Fruit fly (Drosophila melanogaster) whole organism, prepupa: Measurements from ENCODE around the gene MED24.

Source experiments
- Blimp-1 ChIP-seq: fragments of 200-800 bp; sonication (Bioruptor generic); optimal IDR thresholded peaks from 3 replicates; lab custom pipeline; 2017; ENCODE audit warnings: missing biosample characterization, missing genetic modification characterization, mild to moderate bottlenecking, moderate library complexity, missing genetic modification reagents
- CG10631 ChIP-seq: fragments of 200-800 bp; sonication (Bioruptor generic); optimal IDR thresholded peaks from 2 replicates; lab custom pipeline; 2016; ENCODE audit warnings: missing biosample characterization, missing genetic modification characterization
- CG10669 ChIP-seq: fragments of 200-800 bp; sonication (Bioruptor generic); optimal IDR thresholded peaks from 3 replicates; lab custom pipeline; 2018; ENCODE audit warnings: missing biosample characterization, mild to moderate bottlenecking, missing genetic modification characterization, moderate library complexity
- CG11902 ChIP-seq: fragments of 200-800 bp; sonication (Bioruptor generic); optimal IDR thresholded peaks from 3 replicates; lab custom pipeline; 2016; ENCODE audit warnings: missing biosample characterization, missing genetic modification characterization
- CG15336 ChIP-seq: fragments of 200-800 bp; sonication (Bioruptor generic); IDR thresholded peaks from 2 replicates; pipeline ENCODE4 v1.3.6; 2022; ENCODE audit warnings: missing biosample characterization, missing genetic modification characterization
- CG1621 ChIP-seq: fragments of 200-800 bp; sonication (Bioruptor generic); optimal IDR thresholded peaks from 3 replicates; lab custom pipeline; 2018; ENCODE audit warnings: missing biosample characterization, mild to moderate bottlenecking, missing genetic modification characterization
- CG16779 ChIP-seq: fragments of 200-800 bp; sonication (Bioruptor generic); optimal IDR thresholded peaks from 3 replicates; lab custom pipeline; 2017; ENCODE audit warnings: missing biosample characterization, mild to moderate bottlenecking, missing genetic modification characterization
- CG3032 ChIP-seq: fragments of 200-800 bp; optimal IDR thresholded peaks from 2 replicates; lab custom pipeline; 2019; ENCODE audit warnings: missing biosample characterization, mild to moderate bottlenecking, missing genetic modification characterization, moderate library complexity
- CG31627 ChIP-seq: fragments of 200-800 bp; sonication (Bioruptor generic); optimal IDR thresholded peaks from 3 replicates; lab custom pipeline; 2016; ENCODE audit warnings: missing biosample characterization, missing genetic modification characterization
- CG32006 ChIP-seq: fragments of 200-800 bp; sonication (Bioruptor generic); optimal IDR thresholded peaks from 3 replicates; lab custom pipeline; 2017; ENCODE audit warnings: missing biosample characterization, mild to moderate bottlenecking, missing genetic modification characterization
- CG6276 ChIP-seq: fragments of 200-800 bp; sonication (Bioruptor generic); optimal IDR thresholded peaks from 2 replicates; lab custom pipeline; 2017; ENCODE audit warnings: missing biosample characterization, mild to moderate bottlenecking, missing genetic modification characterization
- CG6792 ChIP-seq: fragments of 200-800 bp; sonication (Bioruptor generic); optimal IDR thresholded peaks from 3 replicates; lab custom pipeline; 2016; ENCODE audit warnings: missing biosample characterization, missing genetic modification characterization
- CG6808 ChIP-seq: fragments of 200-800 bp; sonication (Bioruptor generic); optimal IDR thresholded peaks from 3 replicates; lab custom pipeline; 2017; ENCODE audit warnings: missing biosample characterization, missing genetic modification characterization, mild to moderate bottlenecking, moderate library complexity, missing genetic modification reagents
- CG6854 ChIP-seq: fragments of 200-800 bp; sonication (Bioruptor generic); optimal IDR thresholded peaks from 2 replicates; lab custom pipeline; 2017; ENCODE audit warnings: missing biosample characterization, mild to moderate bottlenecking, missing genetic modification characterization
- CG7368 ChIP-seq: fragments of 200-800 bp; sonication (Bioruptor generic); optimal IDR thresholded peaks from 3 replicates; lab custom pipeline; 2016; ENCODE audit warnings: missing biosample characterization, missing genetic modification characterization
- CG8119 ChIP-seq: fragments of 200-800 bp; sonication (Bioruptor generic); IDR thresholded peaks from 3 replicates; pipeline ENCODE4 v1.3.6; 2022; ENCODE audit warnings: missing biosample characterization, missing genetic modification characterization
- CG8319 ChIP-seq: fragments of 200-800 bp; sonication (Bioruptor generic); optimal IDR thresholded peaks from 3 replicates; lab custom pipeline; 2016; ENCODE audit warnings: missing biosample characterization, missing genetic modification characterization
- Eip93F ChIP-seq: fragments of 200-800 bp; sonication (Bioruptor generic); optimal IDR thresholded peaks from 2 replicates; lab custom pipeline; 2016; ENCODE audit warnings: missing biosample characterization, mild to moderate bottlenecking, missing genetic modification characterization
- Ets21C ChIP-seq: fragments of 200-800 bp; sonication (Bioruptor generic); optimal IDR thresholded peaks from 3 replicates; lab custom pipeline; 2016; ENCODE audit warnings: missing biosample characterization, missing genetic modification characterization
- Ets96B ChIP-seq: fragments of 200-800 bp; optimal IDR thresholded peaks from 2 replicates; lab custom pipeline; 2019; ENCODE audit warnings: missing biosample characterization, mild to moderate bottlenecking, missing genetic modification characterization, moderate library complexity
- Gug ChIP-seq: fragments of 200-800 bp; sonication (Bioruptor generic); IDR thresholded peaks from 2 replicates; pipeline ENCODE4 v1.3.6; 2022; ENCODE audit warnings: missing biosample characterization, missing genetic modification characterization
- Hr38 ChIP-seq: sonication (Bioruptor generic); optimal IDR thresholded peaks from 2 replicates; lab custom pipeline; 2016; ENCODE audit warnings: missing biosample characterization, missing genetic modification characterization
- Hr39 ChIP-seq: fragments of 200-800 bp; sonication (Bioruptor generic); optimal IDR thresholded peaks from 2 replicates; lab custom pipeline; 2016; ENCODE audit warnings: missing biosample characterization, missing genetic modification characterization
- Hr4 ChIP-seq: fragments of 200-800 bp; sonication (Bioruptor generic); optimal IDR thresholded peaks from 3 replicates; lab custom pipeline; 2016; ENCODE audit warnings: missing biosample characterization, missing genetic modification characterization
- Lpt ChIP-seq: fragments of 200-800 bp; sonication (Bioruptor generic); optimal IDR thresholded peaks from 3 replicates; lab custom pipeline; 2016; ENCODE audit warnings: missing biosample characterization, missing genetic modification characterization
- Sox102F ChIP-seq: fragments of 200-800 bp; sonication (Bioruptor generic); optimal IDR thresholded peaks from 2 replicates; lab custom pipeline; 2016; ENCODE audit warnings: missing biosample characterization, mild to moderate bottlenecking, missing genetic modification characterization
- Sox14 ChIP-seq: fragments of 200-800 bp; sonication (Bioruptor generic); optimal IDR thresholded peaks from 3 replicates; lab custom pipeline; 2016; ENCODE audit warnings: missing biosample characterization, missing genetic modification characterization
- achi ChIP-seq: fragments of 200-800 bp; sonication (Bioruptor generic); optimal IDR thresholded peaks from 3 replicates; lab custom pipeline; 2016; ENCODE audit warnings: missing biosample characterization, missing genetic modification characterization
- acj6 ChIP-seq: fragments of 200-800 bp; sonication (Bioruptor generic); optimal IDR thresholded peaks from 3 replicates; lab custom pipeline; 2016; ENCODE audit warnings: missing biosample characterization, missing genetic modification characterization
- cyc ChIP-seq: fragments of 200-800 bp; sonication (Bioruptor generic); optimal IDR thresholded peaks from 3 replicates; lab custom pipeline; 2016; ENCODE audit warnings: missing biosample characterization, missing genetic modification characterization
- dac ChIP-seq: fragments of 200-800 bp; sonication (Bioruptor generic); optimal IDR thresholded peaks from 2 replicates; lab custom pipeline; 2017; ENCODE audit warnings: missing biosample characterization, mild to moderate bottlenecking, missing genetic modification characterization
- fkh ChIP-seq: fragments of 200-800 bp; sonication (Bioruptor generic); optimal IDR thresholded peaks from 3 replicates; lab custom pipeline; 2017; ENCODE audit warnings: missing biosample characterization, mild to moderate bottlenecking, missing genetic modification characterization, moderate library complexity
- lz ChIP-seq: fragments of 200-800 bp; sonication (Bioruptor generic); optimal IDR thresholded peaks from 3 replicates; lab custom pipeline; 2016; ENCODE audit warnings: missing biosample characterization, missing genetic modification characterization
- net ChIP-seq: fragments of 200-800 bp; sonication (Bioruptor generic); optimal IDR thresholded peaks from 3 replicates; lab custom pipeline; 2016; ENCODE audit warnings: missing biosample characterization, missing genetic modification characterization
- pdm3 ChIP-seq: fragments of 200-800 bp; sonication (Bioruptor generic); optimal IDR thresholded peaks from 3 replicates; lab custom pipeline; 2016; ENCODE audit warnings: missing biosample characterization, missing genetic modification characterization
- salr ChIP-seq, 2 experiments: fragments of 200-800 bp; sonication (Bioruptor generic); optimal IDR thresholded peaks; 3 replicates each; lab custom pipeline; 2016 to 2018; ENCODE audit warnings: missing biosample characterization in 2 of 2, missing genetic modification characterization in 2 of 2, mild to moderate bottlenecking in 1 of 2
- spab ChIP-seq: fragments of 200-800 bp; sonication (Bioruptor generic); optimal IDR thresholded peaks from 2 replicates; lab custom pipeline; 2017; ENCODE audit warnings: missing biosample characterization, mild to moderate bottlenecking, missing genetic modification characterization, missing genetic modification reagents
- ss ChIP-seq, 2 experiments: fragments of 200-800 bp; sonication (Bioruptor generic); optimal IDR thresholded peaks; 2 replicates in 1 of 2; 3 replicates in 1 of 2; lab custom pipeline; 2017 to 2018; ENCODE audit warnings: mild to moderate bottlenecking in 2 of 2, missing biosample characterization in 2 of 2, missing genetic modification characterization in 2 of 2, moderate library complexity in 1 of 2
- svp ChIP-seq: fragments of 200-800 bp; sonication (Bioruptor generic); peaks from one replicate; lab custom pipeline; 2016; ENCODE audit warnings: missing biosample characterization, missing genetic modification characterization
- topi ChIP-seq: fragments of 200-800 bp; sonication (Bioruptor generic); optimal IDR thresholded peaks from 3 replicates; lab custom pipeline; 2016; ENCODE audit warnings: missing biosample characterization, missing genetic modification characterization

MED24 gene

DNA sequence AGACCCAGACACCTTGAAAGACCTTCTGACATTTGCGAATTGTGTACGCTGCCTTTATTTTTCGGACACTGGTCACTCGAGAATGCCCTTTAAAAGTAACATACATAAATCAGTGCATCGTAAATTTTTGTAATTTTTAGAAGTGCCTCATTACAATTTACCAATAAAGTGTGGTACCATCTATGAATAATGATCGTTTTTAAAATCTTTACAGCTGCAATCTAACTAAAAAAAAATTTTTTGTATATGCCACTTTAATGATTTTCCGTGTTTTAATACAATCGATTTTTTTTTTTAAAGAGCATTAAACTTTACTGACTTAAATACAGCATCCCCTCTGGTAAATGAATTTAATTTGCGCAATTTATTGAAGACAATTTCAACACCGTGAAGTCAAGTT lies 34.0 kb upstream of the MED24 start (continued):
- TF ChIP-seq CG6792 (GFP tag; lab: Kevin White, UChicago), result peak; percentile 65
- peak; percentile 38 for TF ChIP-seq CG3032
- TF ChIP-seq CG10631 (GFP tag; lab: Kevin White, UChicago), result peak; percentile 53
- TF ChIP-seq CG6854, result no peak
- TF ChIP-seq lz, result peak; percentile 59
- TF ChIP-seq CG8319 (GFP tag; lab: Kevin White, UChicago), result peak; percentile 17
- TF ChIP-seq Blimp-1 (GFP tag; lab: Kevin White, UChicago), result peak; percentile 4
- peak; percentile 45 for TF ChIP-seq acj6 (GFP tag; lab: Kevin White, UChicago)
- no peak for TF ChIP-seq CG7368 (GFP tag; lab: Kevin White, UChicago)
- TF ChIP-seq Hr39 (GFP tag; lab: Kevin White, UChicago), result peak; percentile 55
- no peak for TF ChIP-seq net (GFP tag; lab: Kevin White, UChicago)
- peak; percentile 51 for TF ChIP-seq pdm3 (GFP tag; lab: Kevin White, UChicago)
- no peak for TF ChIP-seq CG1621 (tag; lab: Kevin White, UChicago)
- TF ChIP-seq Lpt (GFP tag; lab: Kevin White, UChicago), result no peak
- peak; percentile 30 for TF ChIP-seq Ets96B
- no peak for TF ChIP-seq Hr38 (GFP tag; lab: Kevin White, UChicago)
- no peak for TF ChIP-seq Eip93F
- TF ChIP-seq fkh (GFP tag; lab: Kevin White, UChicago), result no peak
- peak; percentile 64 for TF ChIP-seq Sox14 (GFP tag; lab: Kevin White, UChicago)
- TF ChIP-seq CG15336 (GFP tag; lab: Robert Waterston, UW), result no peak
- TF ChIP-seq svp (GFP tag; lab: Kevin White, UChicago), result peak; percentile 90
- peak; percentile 45 for TF ChIP-seq Sox102F (GFP tag; lab: Kevin White, UChicago)
- no peak for TF ChIP-seq spab
- peak in 1 of 2 experiments; percentile 50 for TF ChIP-seq ss (GFP tag; optimal IDR thresholded peaks at IDR 0.05; lab: Kevin White, UChicago)
- TF ChIP-seq Hr4 (GFP tag; lab: Kevin White, UChicago), result no peak
- no peak for TF ChIP-seq CG8119 (GFP tag; lab: Robert Waterston, UW)
- peak; percentile 58 for TF ChIP-seq CG10669
- no peak for TF ChIP-seq dac
- peak; percentile 42 for TF ChIP-seq Ets21C (GFP tag; lab: Kevin White, UChicago)

DNA sequence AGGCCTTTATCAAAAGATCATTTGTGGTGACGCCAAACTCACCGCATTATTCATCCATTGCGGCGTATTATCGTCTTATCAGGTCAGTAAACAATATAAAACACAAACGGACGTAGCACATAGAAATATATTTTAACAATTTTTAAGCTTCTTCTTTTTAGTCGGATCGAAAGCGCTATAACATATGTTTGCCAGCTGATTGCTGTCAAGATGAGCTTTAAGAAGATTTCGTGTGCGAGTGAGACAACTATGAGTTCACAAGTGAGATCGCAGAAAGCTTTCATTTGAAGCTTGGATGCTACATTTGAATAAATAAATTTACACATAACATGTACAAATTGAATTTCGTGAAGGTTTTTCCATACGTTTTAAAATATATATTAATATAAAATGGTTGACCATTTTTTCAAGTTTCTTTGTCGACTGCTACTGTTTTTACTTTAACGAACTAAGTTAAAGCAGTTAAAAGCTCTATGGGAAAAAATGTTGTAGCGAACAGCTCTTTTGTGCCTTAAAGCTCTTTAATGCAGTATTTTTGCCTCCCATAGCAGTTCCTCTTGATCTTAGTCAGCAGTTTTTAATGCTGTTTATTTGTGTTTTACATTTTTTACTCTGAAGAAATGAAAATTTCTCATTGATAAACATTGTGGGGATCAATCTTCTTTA lies 32.2 kb upstream of the MED24 start, which contains the start of gene CG42445:
Gene CG42445, minus strand, starts transcription at position 186 of the 666 bp plus-strand sequence.
- TF ChIP-seq acj6 (GFP tag; lab: Kevin White, UChicago) (no peak), topi (GFP tag; lab: Kevin White, UChicago) (no peak), svp (GFP tag; lab: Kevin White, UChicago) (peak; percentile 48), achi (GFP tag; lab: Kevin White, UChicago) (peak; percentile 80), CG10631 (GFP tag; lab: Kevin White, UChicago) (no peak), fkh (GFP tag; lab: Kevin White, UChicago) (peak; percentile 42), CG7368 (GFP tag; lab: Kevin White, UChicago) (no peak), lz (no peak), spab (no peak), CG6276 (no peak)

DNA sequence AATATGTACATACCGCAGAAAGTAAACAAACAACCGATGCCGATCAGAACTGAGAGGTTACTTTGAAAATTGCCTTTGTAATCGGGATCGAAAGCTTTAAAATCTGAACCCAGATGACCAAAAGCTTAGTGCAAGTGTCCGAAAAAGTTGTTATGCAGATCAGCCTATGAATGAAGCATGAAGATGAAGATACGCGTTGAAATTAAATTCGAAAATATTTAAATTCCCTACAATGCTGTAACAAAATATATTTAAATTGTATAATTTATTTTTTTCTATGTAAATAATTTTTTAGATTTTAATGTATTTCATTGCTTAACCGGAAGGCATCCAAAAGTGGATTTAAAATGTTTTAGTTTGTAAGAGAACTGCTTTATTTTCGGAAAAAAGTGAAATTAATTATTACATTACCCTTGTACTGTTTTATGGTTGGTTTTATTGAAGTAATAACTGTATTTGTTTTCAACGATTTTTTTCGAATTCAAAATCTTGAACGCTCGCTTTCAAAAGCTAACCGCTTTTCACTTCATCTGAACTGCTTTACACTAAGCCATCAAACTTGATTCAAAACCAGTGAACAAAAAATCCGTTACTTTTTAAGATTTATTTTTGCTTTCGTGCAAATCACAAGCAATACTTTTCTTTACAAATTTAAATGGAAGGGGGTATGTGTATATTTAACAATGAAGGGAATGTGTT lies 31.2 kb upstream of the MED24 start, which contains the start of gene CG43886:
Gene CG43886, minus strand, starts transcription at position 51 of the 699 bp plus-strand sequence.
- no peak for TF ChIP-seq CG16779
- TF ChIP-seq cyc (GFP tag; lab: Kevin White, UChicago), result no peak
- TF ChIP-seq CG10669, result no peak
- no peak for TF ChIP-seq Hr38 (GFP tag; lab: Kevin White, UChicago)
- no peak for TF ChIP-seq CG32006 (GFP tag; lab: Kevin White, UChicago)
- no peak for TF ChIP-seq CG11902
- no peak for TF ChIP-seq salr (GFP tag; optimal IDR thresholded peaks at IDR 0.05; lab: Kevin White, UChicago)
- TF ChIP-seq CG6854, result no peak
- no peak for TF ChIP-seq Gug (GFP tag; lab: Robert Waterston, UW)
- no peak for TF ChIP-seq CG31627
- no peak for TF ChIP-seq topi (GFP tag; lab: Kevin White, UChicago)
- no peak for TF ChIP-seq Blimp-1 (GFP tag; lab: Kevin White, UChicago)
- TF ChIP-seq CG1621 (tag; lab: Kevin White, UChicago), result no peak
- TF ChIP-seq Sox102F (GFP tag; lab: Kevin White, UChicago), result no peak
- no peak for TF ChIP-seq CG6808
- TF ChIP-seq, all 60 proteins: peak for 0
